Fruit fly (Drosophila melanogaster) whole organism, embryonic: Measurements from ENCODE around the gene ana1.

Experiments used
- Abd-B ChIP-seq: fragments of 200-800 bp; sonication (Bioruptor generic); optimal IDR thresholded peaks from 2 replicates; lab custom pipeline; 2018; ENCODE audit warnings: missing biosample characterization, mild to moderate bottlenecking, missing genetic modification characterization, moderate library complexity
- Atf-2 ChIP-seq: fragments of 200-800 bp; sonication (Bioruptor generic); optimal IDR thresholded peaks from 2 replicates; lab custom pipeline; 2016; ENCODE audit warnings: missing biosample characterization, missing genetic modification characterization
- Atf3 ChIP-seq: fragments of 200-800 bp; sonication (Bioruptor generic); optimal IDR thresholded peaks from 3 replicates; lab custom pipeline; 2016; ENCODE audit warnings: missing biosample characterization, missing genetic modification characterization
- CG11093 ChIP-seq: fragments of 200-800 bp; sonication (Bioruptor generic); IDR thresholded peaks from 3 replicates; pipeline ENCODE4 v1.3.6; 2022; ENCODE audit warnings: missing biosample characterization, missing genetic modification characterization
- CG11695 ChIP-seq: fragments of 200-800 bp; sonication (Bioruptor generic); IDR thresholded peaks from 3 replicates; pipeline ENCODE4 v1.3.6; 2022; ENCODE audit warnings: missing biosample characterization, missing genetic modification characterization
- CG12155 ChIP-seq: fragments of 200-800 bp; sonication (Bioruptor generic); optimal IDR thresholded peaks from 3 replicates; lab custom pipeline; 2016; ENCODE audit warnings: missing biosample characterization, missing genetic modification characterization
- CG12219 ChIP-seq: fragments of 200-800 bp; sonication (Bioruptor generic); optimal IDR thresholded peaks from 3 replicates; lab custom pipeline; 2018; ENCODE audit warnings: missing biosample characterization, mild to moderate bottlenecking, missing genetic modification characterization
- CG13123 ChIP-seq: fragments of 200-800 bp; sonication (Bioruptor generic); optimal IDR thresholded peaks from 2 replicates; lab custom pipeline; 2016; ENCODE audit warnings: missing biosample characterization, missing genetic modification characterization
- CG13775 ChIP-seq: fragments of 200-800 bp; sonication (Bioruptor generic); optimal IDR thresholded peaks from 3 replicates; lab custom pipeline; 2017; ENCODE audit warnings: missing biosample characterization, mild to moderate bottlenecking, missing genetic modification characterization
- CG15011 ChIP-seq: fragments of 200-800 bp; sonication (Bioruptor generic); optimal IDR thresholded peaks from 3 replicates; lab custom pipeline; 2018; ENCODE audit warnings: missing biosample characterization, mild to moderate bottlenecking, missing genetic modification characterization
- CG16779 ChIP-seq: fragments of 200-800 bp; sonication (Bioruptor generic); IDR thresholded peaks from 2 replicates; pipeline ENCODE4 v1.3.6; 2022; ENCODE audit warnings: missing biosample characterization, missing genetic modification characterization
- CG16815 ChIP-seq: fragments of 200-800 bp; sonication (Bioruptor generic); optimal IDR thresholded peaks from 3 replicates; lab custom pipeline; 2017; ENCODE audit warnings: missing biosample characterization, mild to moderate bottlenecking, missing genetic modification characterization
- CG18476 ChIP-seq: fragments of 200-800 bp; sonication (Bioruptor generic); optimal IDR thresholded peaks from 2 replicates; lab custom pipeline; 2016; ENCODE audit warnings: missing biosample characterization, mild to moderate bottlenecking, missing genetic modification characterization
- CG18619 ChIP-seq: fragments of 200-800 bp; sonication (Bioruptor generic); optimal IDR thresholded peaks from 3 replicates; lab custom pipeline; 2017; ENCODE audit warnings: missing biosample characterization, mild to moderate bottlenecking, missing genetic modification characterization
- CG2116 ChIP-seq: fragments of 200-800 bp; sonication (Bioruptor generic); optimal IDR thresholded peaks from 3 replicates; lab custom pipeline; 2018; ENCODE audit warnings: missing biosample characterization, mild to moderate bottlenecking, missing genetic modification characterization
- CG2129 ChIP-seq: fragments of 200-800 bp; sonication (Bioruptor generic); IDR thresholded peaks from 2 replicates; pipeline ENCODE4 v1.3.6; 2022; ENCODE audit warnings: missing biosample characterization, missing genetic modification characterization; ENCODE audit not compliant: partially characterized antibody
- CG30431 ChIP-seq: fragments of 200-800 bp; sonication (Bioruptor generic); optimal IDR thresholded peaks from 2 replicates; lab custom pipeline; 2017; ENCODE audit warnings: missing biosample characterization, missing genetic modification characterization
- CG31365 ChIP-seq: fragments of 200-800 bp; sonication (Bioruptor generic); optimal IDR thresholded peaks from 2 replicates; lab custom pipeline; 2018; ENCODE audit warnings: missing biosample characterization, mild to moderate bottlenecking, missing genetic modification characterization
- CG33213 ChIP-seq: fragments of 200-800 bp; sonication (Bioruptor generic); optimal IDR thresholded peaks from 3 replicates; lab custom pipeline; 2016; ENCODE audit warnings: missing biosample characterization, missing genetic modification characterization
- CG4282 ChIP-seq: fragments of 200-800 bp; sonication (Bioruptor generic); optimal IDR thresholded peaks from 2 replicates; lab custom pipeline; 2016; ENCODE audit warnings: missing biosample characterization, missing genetic modification characterization
- CG6175 ChIP-seq: fragments of 200-800 bp; sonication (Bioruptor generic); IDR thresholded peaks from 3 replicates; pipeline ENCODE4 v1.3.6; 2022; ENCODE audit warnings: missing biosample characterization, missing genetic modification characterization
- CG6689 ChIP-seq: fragments of 200-800 bp; sonication (Bioruptor generic); IDR thresholded peaks from 2 replicates; pipeline ENCODE4 v1.3.6; 2022; ENCODE audit warnings: missing biosample characterization, missing genetic modification characterization
- CG6813 ChIP-seq: fragments of 200-800 bp; sonication (Bioruptor generic); optimal IDR thresholded peaks from 2 replicates; lab custom pipeline; 2017; ENCODE audit warnings: missing biosample characterization, missing genetic modification characterization, mild to moderate bottlenecking, moderate library complexity, missing genetic modification reagents
- CG7745 ChIP-seq: fragments of 200-800 bp; sonication (Bioruptor generic); optimal IDR thresholded peaks from 2 replicates; lab custom pipeline; 2018; ENCODE audit warnings: missing biosample characterization, mild to moderate bottlenecking, missing genetic modification characterization, moderate library complexity
- CG8359 ChIP-seq: fragments of 200-800 bp; sonication (Bioruptor generic); optimal IDR thresholded peaks from 2 replicates; lab custom pipeline; 2017; ENCODE audit warnings: missing biosample characterization, mild to moderate bottlenecking, missing genetic modification characterization, borderline replicate concordance
- CG8924 ChIP-seq: fragments of 200-800 bp; optimal IDR thresholded peaks from 3 replicates; lab custom pipeline; 2019; ENCODE audit warnings: missing biosample characterization, mild to moderate bottlenecking, missing genetic modification characterization, moderate library complexity
- CrebB ChIP-seq: fragments of 200-800 bp; sonication (Bioruptor generic); optimal IDR thresholded peaks from 3 replicates; lab custom pipeline; 2018; ENCODE audit warnings: missing biosample characterization, mild to moderate bottlenecking, missing genetic modification characterization
- D ChIP-seq, 2 experiments: fragments of 200-800 bp in 1 of 2; fragments of >200 bp in 1 of 2; sonication (Bioruptor generic) in 1 of 2; optimal IDR thresholded peaks; 2 replicates in 1 of 2; 3 replicates in 1 of 2; lab custom pipeline; 2017; ENCODE audit warnings: mild to moderate bottlenecking in 1 of 2, missing biosample characterization in 1 of 2, missing genetic modification characterization in 1 of 2, missing genetic modification reagents in 1 of 2
- Dfd ChIP-seq, 2 experiments: fragments of >200 bp; optimal IDR thresholded peaks; 2 replicates each; lab custom pipeline; 2017; ENCODE audit warnings: missing biosample characterization in 2 of 2, missing genetic modification characterization in 2 of 2
- Gsc ChIP-seq: fragments of 200-800 bp; sonication (Bioruptor generic); IDR thresholded peaks from 2 replicates; pipeline ENCODE4 v1.3.6; 2022; ENCODE audit warnings: missing biosample characterization, missing genetic modification characterization
- Gug ChIP-seq: fragments of 200-800 bp; sonication (Bioruptor generic); IDR thresholded peaks from 4 replicates; pipeline ENCODE4 v1.3.6; 2022; ENCODE audit warnings: missing biosample characterization, missing genetic modification characterization
- H15 ChIP-seq: fragments of 200-800 bp; sonication (Bioruptor generic); IDR thresholded peaks from 3 replicates; pipeline ENCODE4 v1.3.6; 2022; ENCODE audit warnings: missing biosample characterization, missing genetic modification characterization
- HLH54F ChIP-seq: fragments of 200-800 bp; sonication (Bioruptor generic); optimal IDR thresholded peaks from 3 replicates; lab custom pipeline; 2016; ENCODE audit warnings: missing biosample characterization, missing genetic modification characterization
- Hey ChIP-seq: fragments of 200-800 bp; sonication (Bioruptor generic); optimal IDR thresholded peaks from 3 replicates; lab custom pipeline; 2018; ENCODE audit warnings: missing biosample characterization, mild to moderate bottlenecking, missing genetic modification characterization
- Hr39 ChIP-seq: fragments of >200 bp; optimal IDR thresholded peaks from 2 replicates; lab custom pipeline; 2017
- Hsf ChIP-seq: fragments of 200-800 bp; sonication (Bioruptor generic); optimal IDR thresholded peaks from 3 replicates; lab custom pipeline; 2016; ENCODE audit warnings: missing biosample characterization, missing genetic modification characterization
- Max ChIP-seq: fragments of 200-800 bp; sonication (Bioruptor generic); optimal IDR thresholded peaks from 2 replicates; lab custom pipeline; 2016; ENCODE audit warnings: missing biosample characterization, mild to moderate bottlenecking, missing genetic modification characterization
- PHDP ChIP-seq: fragments of 200-800 bp; sonication (Bioruptor generic); optimal IDR thresholded peaks from 3 replicates; lab custom pipeline; 2018; ENCODE audit warnings: missing biosample characterization, mild to moderate bottlenecking, missing genetic modification characterization, moderate library complexity
- caup ChIP-seq: fragments of 200-800 bp; sonication (Bioruptor generic); optimal IDR thresholded peaks from 3 replicates; lab custom pipeline; 2017; ENCODE audit warnings: missing biosample characterization, mild to moderate bottlenecking, missing genetic modification characterization, moderate library complexity; ENCODE audit not compliant: severe bottlenecking
- chif ChIP-seq, 2 experiments: fragments of 200-800 bp; sonication (Bioruptor generic); optimal IDR thresholded peaks; 3 replicates each; lab custom pipeline; 2016; ENCODE audit warnings: missing biosample characterization in 2 of 2, missing genetic modification characterization in 2 of 2
- crp ChIP-seq, 2 experiments: fragments of 200-800 bp; sonication (Bioruptor generic); optimal IDR thresholded peaks; 2 replicates in 1 of 2; 3 replicates in 1 of 2; lab custom pipeline; 2017; ENCODE audit warnings: missing biosample characterization in 2 of 2, missing genetic modification characterization in 2 of 2, mild to moderate bottlenecking in 1 of 2, moderate library complexity in 1 of 2
- danr ChIP-seq: fragments of 200-800 bp; sonication (Bioruptor generic); IDR thresholded peaks from 2 replicates; pipeline ENCODE4 v1.3.6; 2022; ENCODE audit warnings: missing biosample characterization, missing genetic modification characterization
- disco-r ChIP-seq: fragments of 200-800 bp; sonication (Bioruptor generic); optimal IDR thresholded peaks from 2 replicates; lab custom pipeline; 2016; ENCODE audit warnings: missing biosample characterization, missing genetic modification characterization
- dysf ChIP-seq: fragments of 200-800 bp; sonication (Bioruptor generic); IDR thresholded peaks from 3 replicates; pipeline ENCODE4 v1.3.6; 2022; ENCODE audit warnings: missing biosample characterization, missing genetic modification characterization
- hkb ChIP-seq, 2 experiments: fragments of 200-800 bp in 1 of 2; fragments of >200 bp in 1 of 2; sonication (Bioruptor generic) in 1 of 2; IDR thresholded peaks in 1 of 2; optimal IDR thresholded peaks in 1 of 2; 2 replicates each; pipeline versions ENCODE4 v1.3.6 to Lab custom; 2017 to 2022; ENCODE audit warnings: missing biosample characterization in 1 of 2, missing genetic modification characterization in 1 of 2
- lbe ChIP-seq: fragments of 200-800 bp; sonication (Bioruptor generic); optimal IDR thresholded peaks from 2 replicates; lab custom pipeline; 2016; ENCODE audit warnings: missing biosample characterization, mild to moderate bottlenecking, missing genetic modification characterization
- row ChIP-seq: fragments of 200-800 bp; sonication (Bioruptor generic); IDR thresholded peaks from 3 replicates; pipeline ENCODE4 v1.3.6; 2022; ENCODE audit warnings: missing biosample characterization, missing genetic modification characterization
- slbo ChIP-seq: fragments of 200-800 bp; sonication (Bioruptor generic); IDR thresholded peaks from 2 replicates; pipeline ENCODE4 v1.3.6; 2022; ENCODE audit warnings: missing biosample characterization, missing genetic modification characterization
- tll ChIP-seq, 2 experiments: fragments of 200-800 bp in 1 of 2; fragments of >200 bp in 1 of 2; sonication (Bioruptor generic) in 1 of 2; optimal IDR thresholded peaks; 2 replicates each; lab custom pipeline; 2017 to 2019; ENCODE audit warnings: missing biosample characterization in 2 of 2, missing genetic modification characterization in 2 of 2, mild to moderate bottlenecking in 1 of 2, moderate library complexity in 1 of 2
- wdn ChIP-seq: fragments of 200-800 bp; sonication (Bioruptor generic); IDR thresholded peaks from 2 replicates; pipeline ENCODE4 v1.3.6; 2022; ENCODE audit warnings: missing biosample characterization, missing genetic modification characterization

Gene ana1

DNA sequence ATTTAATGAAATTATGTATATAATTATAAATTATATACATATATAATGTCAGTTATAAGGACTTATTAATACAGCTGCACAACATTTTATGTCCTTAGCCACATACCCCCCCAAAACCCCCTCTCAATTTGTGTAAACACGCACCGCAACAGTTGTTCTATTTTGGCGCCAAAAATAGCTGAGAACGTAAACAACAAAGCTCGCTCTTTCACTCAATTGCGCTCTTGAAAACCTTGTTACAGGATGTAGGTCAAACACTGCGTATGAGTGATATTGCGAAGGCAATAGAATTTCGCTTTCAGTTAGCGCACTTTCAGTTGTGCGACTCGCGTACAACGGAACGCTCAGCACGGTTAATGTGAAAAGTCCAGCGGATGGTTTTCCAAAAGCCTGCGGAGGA lies 14.0 kb downstream of the ana1 start, which contains the start of gene Esyt2 (continued):
- TF ChIP-seq Gug = peak; percentile 66; the same call in 2 of the 4 replicates
- TF ChIP-seq CG30431 (GFP tag; lab: Kevin White, UChicago) = no peak
- no peak; the same call in 2 of the 3 replicates for TF ChIP-seq row (GFP tag; lab: Robert Waterston, UW)
- TF ChIP-seq CG33213 (GFP tag; lab: Kevin White, UChicago) = no peak
- TF ChIP-seq Hr39 (lab: Kevin White, UChicago) = no peak
- no peak for TF ChIP-seq CG2116 (GFP tag; lab: Kevin White, UChicago)
- TF ChIP-seq chif (GFP tag; optimal IDR thresholded peaks at IDR 0.05; lab: Kevin White, UChicago) = no peak
- peak; percentile 45 for TF ChIP-seq CG18619 (GFP tag; lab: Kevin White, UChicago)
- TF ChIP-seq CG6689 (GFP tag; lab: Robert Waterston, UW) = peak; percentile 39; the same call in 1 of the 2 replicates
- no peak for TF ChIP-seq tll (GFP tag; optimal IDR thresholded peaks at IDR 0.05; lab: Kevin White, UChicago)
- no peak for TF ChIP-seq CG7745 (tag; lab: Kevin White, UChicago)
- no peak for TF ChIP-seq Max
- TF ChIP-seq HLH54F (GFP tag; lab: Kevin White, UChicago) = no peak
- peak; percentile 20 for TF ChIP-seq CG13775
- TF ChIP-seq dysf = peak; percentile 60; the same call in 1 of the 3 replicates
- peak; percentile 37; the same call in 1 of the 2 replicates for TF ChIP-seq wdn (GFP tag; lab: Robert Waterston, UW)
- TF ChIP-seq CG11695 (GFP tag; lab: Robert Waterston, UW) = peak; percentile 63; the same call in 2 of the 3 replicates
- peak; percentile 1 for TF ChIP-seq CG12155
- TF ChIP-seq H15 (GFP tag; lab: Robert Waterston, UW) = 0 out of 3 replicates have a peak, but pooled peaks have one; percentile 47
- no peak for TF ChIP-seq CG12219 (GFP tag; lab: Kevin White, UChicago)
- no peak for TF ChIP-seq CG6175
- TF ChIP-seq CG31365 (tag; lab: Kevin White, UChicago) = no peak
- no peak for TF ChIP-seq Abd-B
- TF ChIP-seq disco-r (GFP tag; lab: Kevin White, UChicago) = no peak
- TF ChIP-seq slbo (GFP tag; lab: Robert Waterston, UW) = peak; percentile 77
- TF ChIP-seq danr (GFP tag; lab: Robert Waterston, UW) = no peak
- TF ChIP-seq CG13123 (GFP tag; lab: Kevin White, UChicago) = no peak
- no peak for TF ChIP-seq hkb (optimal IDR thresholded peaks at IDR 0.05; lab: Kevin White, UChicago)
- peak; percentile 81 for TF ChIP-seq hkb (GFP tag; IDR thresholded peaks at IDR 0.05; lab: Robert Waterston, UW)
- TF ChIP-seq lbe (GFP tag; lab: Kevin White, UChicago) = no peak
- no peak for TF ChIP-seq CrebB
- no peak for TF ChIP-seq Gsc
- TF ChIP-seq Hey (tag; lab: Kevin White, UChicago) = no peak
- peak; percentile 16 for TF ChIP-seq caup (GFP tag; lab: Kevin White, UChicago)
- no peak for TF ChIP-seq CG8359 (GFP tag; lab: Kevin White, UChicago)
- TF ChIP-seq CG6813 (GFP tag; lab: Kevin White, UChicago) = peak; percentile 62
- no peak for TF ChIP-seq D (optimal IDR thresholded peaks at IDR 0.05; lab: Kevin White, UChicago)
- TF ChIP-seq D (GFP tag; optimal IDR thresholded peaks at IDR 0.05; lab: Kevin White, UChicago) = no peak
- TF ChIP-seq crp (GFP tag; optimal IDR thresholded peaks at IDR 0.05; lab: Kevin White, UChicago) = no peak
- peak; percentile 23 for TF ChIP-seq CG8924 (tag; lab: Kevin White, UChicago)
- no peak for TF ChIP-seq Dfd (GFP tag; optimal IDR thresholded peaks at IDR 0.05; lab: Kevin White, UChicago)
- no peak for TF ChIP-seq CG2129 (GFP tag; lab: Robert Waterston, UW)
- peak; percentile 8 for TF ChIP-seq PHDP
- no peak for TF ChIP-seq CG11093 (GFP tag; lab: Robert Waterston, UW)
- no peak for TF ChIP-seq Atf-2 (GFP tag; lab: Kevin White, UChicago)
- no peak for TF ChIP-seq Hsf
- TF ChIP-seq CG15011 (GFP tag; lab: Kevin White, UChicago) = peak; percentile 17
- 0 out of 2 replicates have a peak, but pooled peaks have one; percentile 7 for TF ChIP-seq CG16779
- no peak for TF ChIP-seq Atf3 (GFP tag; lab: Kevin White, UChicago)
- peak; percentile 43 for TF ChIP-seq CG16815 (GFP tag; lab: Kevin White, UChicago)
- no peak for TF ChIP-seq CG18476 (GFP tag; lab: Kevin White, UChicago)
- TF ChIP-seq CG4282 (GFP tag; lab: Kevin White, UChicago) = no peak
